Fruit fly (Drosophila melanogaster) Kc167 (cell line): ENCODE results near the gene Srp14.

ENCODE experiments used
- Sin3A ChIP-seq: fragments of >200 bp; optimal IDR thresholded peaks from 2 replicates; lab custom pipeline; 2018; ENCODE audit warnings: missing external identifiers
- psq ChIP-seq: fragments of >200 bp; optimal IDR thresholded peaks from 2 replicates; lab custom pipeline; 2017; ENCODE audit warnings: missing external identifiers

DNA sequence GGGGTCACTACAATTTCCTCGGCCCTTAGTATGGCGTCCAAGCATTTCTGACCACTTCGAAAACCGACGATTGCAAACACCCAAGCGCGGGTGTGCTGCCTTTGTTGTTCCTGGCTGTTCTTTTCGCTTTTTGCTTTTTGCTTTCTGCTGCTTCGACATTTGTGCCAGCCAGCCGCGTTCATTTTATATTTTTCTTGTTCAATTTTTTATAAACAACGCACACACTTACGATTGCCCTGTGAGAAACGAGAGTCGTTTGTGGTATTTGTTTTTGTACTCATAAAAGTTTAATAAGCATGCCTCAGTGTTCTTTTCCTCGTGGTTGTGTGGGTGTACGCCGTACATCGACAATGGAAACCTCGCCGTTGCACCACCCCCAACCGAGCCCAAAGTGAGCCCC lies 32.2 kb upstream of the Srp14 start:
- TF ChIP-seq psq (lab: Kevin White, UChicago) (no peak), Sin3A (lab: Kevin White, UChicago) (no peak)
